Fruit fly (Drosophila melanogaster) whole organism, embryonic: ENCODE data around the gene Rab3GAP1.
A peak's percentile ranks its signal among the peaks of the same experiment; 100 is the strongest.

Experiments used
- CG10209 ChIP-seq: fragments of 200-800 bp; sonication (Bioruptor generic); optimal IDR thresholded peaks from 3 replicates; lab custom pipeline; 2017; ENCODE audit warnings: missing biosample characterization, mild to moderate bottlenecking, missing genetic modification characterization, missing genetic modification reagents
- CG11560 ChIP-seq: fragments of 200-800 bp; sonication (Bioruptor generic); IDR thresholded peaks from 3 replicates; pipeline ENCODE4 v1.3.6; 2022; ENCODE audit warnings: missing biosample characterization, missing genetic modification characterization
- CG11695 ChIP-seq: fragments of 200-800 bp; sonication (Bioruptor generic); IDR thresholded peaks from 3 replicates; pipeline ENCODE4 v1.3.6; 2022; ENCODE audit warnings: missing biosample characterization, missing genetic modification characterization
- CG12155 ChIP-seq: fragments of 200-800 bp; sonication (Bioruptor generic); optimal IDR thresholded peaks from 3 replicates; lab custom pipeline; 2016; ENCODE audit warnings: missing biosample characterization, missing genetic modification characterization
- CG13775 ChIP-seq: fragments of 200-800 bp; sonication (Bioruptor generic); optimal IDR thresholded peaks from 3 replicates; lab custom pipeline; 2017; ENCODE audit warnings: missing biosample characterization, mild to moderate bottlenecking, missing genetic modification characterization
- CG13894 ChIP-seq: fragments of 200-800 bp; sonication (Bioruptor generic); optimal IDR thresholded peaks from 3 replicates; lab custom pipeline; 2018; ENCODE audit warnings: missing biosample characterization, mild to moderate bottlenecking, missing genetic modification characterization, moderate library complexity
- CG15073 ChIP-seq: fragments of 200-800 bp; sonication (Bioruptor generic); optimal IDR thresholded peaks from 2 replicates; lab custom pipeline; 2016; ENCODE audit warnings: missing biosample characterization, missing genetic modification characterization
- CG15269 ChIP-seq: fragments of 200-800 bp; sonication (Bioruptor generic); optimal IDR thresholded peaks from 2 replicates; lab custom pipeline; 2018; ENCODE audit warnings: missing biosample characterization, mild to moderate bottlenecking, missing genetic modification characterization, moderate library complexity
- CG15514 ChIP-seq: fragments of 200-800 bp; sonication (Bioruptor generic); optimal IDR thresholded peaks from 3 replicates; lab custom pipeline; 2017; ENCODE audit warnings: missing biosample characterization, missing genetic modification characterization, mild to moderate bottlenecking, moderate library complexity, missing genetic modification reagents
- CG1603 ChIP-seq: fragments of 200-800 bp; sonication (Bioruptor generic); optimal IDR thresholded peaks from 2 replicates; lab custom pipeline; 2019; ENCODE audit warnings: missing biosample characterization, mild to moderate bottlenecking, missing genetic modification characterization, moderate library complexity
- CG17385 ChIP-seq: fragments of 200-800 bp; sonication (Bioruptor generic); optimal IDR thresholded peaks from 3 replicates; lab custom pipeline; 2018; ENCODE audit warnings: missing biosample characterization, mild to moderate bottlenecking, missing genetic modification characterization
- CG18599 ChIP-seq: fragments of 200-800 bp; sonication (Bioruptor generic); optimal IDR thresholded peaks from 3 replicates; lab custom pipeline; 2017; ENCODE audit warnings: missing biosample characterization, missing genetic modification characterization, mild to moderate bottlenecking, moderate library complexity, missing genetic modification reagents
- CG2678 ChIP-seq: fragments of 200-800 bp; sonication (Bioruptor generic); optimal IDR thresholded peaks from 3 replicates; lab custom pipeline; 2019; ENCODE audit warnings: missing biosample characterization, mild to moderate bottlenecking, missing genetic modification characterization, moderate library complexity
- CG2712 ChIP-seq: fragments of 200-800 bp; optimal IDR thresholded peaks from 3 replicates; lab custom pipeline; 2019; ENCODE audit warnings: missing biosample characterization, mild to moderate bottlenecking, missing genetic modification characterization, moderate library complexity
- CG3847 ChIP-seq: fragments of 200-800 bp; sonication (Bioruptor generic); IDR thresholded peaks from 2 replicates; pipeline ENCODE4 v1.3.6; 2022; ENCODE audit warnings: missing biosample characterization, missing genetic modification characterization
- CG4360 ChIP-seq: fragments of 200-800 bp; sonication (Bioruptor generic); IDR thresholded peaks from 2 replicates; pipeline ENCODE4 v1.3.6; 2022; ENCODE audit warnings: missing biosample characterization, missing genetic modification characterization
- CG4707 ChIP-seq: fragments of 200-800 bp; sonication (Bioruptor generic); optimal IDR thresholded peaks from 2 replicates; lab custom pipeline; 2018; ENCODE audit warnings: missing biosample characterization, mild to moderate bottlenecking, missing genetic modification characterization, moderate library complexity
- CG6175 ChIP-seq: fragments of 200-800 bp; sonication (Bioruptor generic); IDR thresholded peaks from 3 replicates; pipeline ENCODE4 v1.3.6; 2022; ENCODE audit warnings: missing biosample characterization, missing genetic modification characterization
- CG7928 ChIP-seq: fragments of 200-800 bp; sonication (Bioruptor generic); optimal IDR thresholded peaks from 2 replicates; lab custom pipeline; 2017; ENCODE audit warnings: missing biosample characterization, mild to moderate bottlenecking, missing genetic modification characterization
- CG8924 ChIP-seq: fragments of 200-800 bp; optimal IDR thresholded peaks from 3 replicates; lab custom pipeline; 2019; ENCODE audit warnings: missing biosample characterization, mild to moderate bottlenecking, missing genetic modification characterization, moderate library complexity
- CG9876 ChIP-seq: fragments of 200-800 bp; sonication (Bioruptor generic); optimal IDR thresholded peaks from 2 replicates; lab custom pipeline; 2016; ENCODE audit warnings: missing biosample characterization, missing genetic modification characterization
- CG9932 ChIP-seq: fragments of 200-800 bp; sonication (Bioruptor generic); IDR thresholded peaks from 2 replicates; pipeline ENCODE4 v1.3.6; 2022; ENCODE audit warnings: missing biosample characterization, missing genetic modification characterization
- Dek ChIP-seq: fragments of 200-800 bp; sonication (Bioruptor generic); optimal IDR thresholded peaks from 3 replicates; lab custom pipeline; 2019; ENCODE audit warnings: missing biosample characterization, mild to moderate bottlenecking, missing genetic modification characterization, moderate library complexity
- Dip3 ChIP-seq: fragments of 200-800 bp; sonication (Bioruptor generic); optimal IDR thresholded peaks from 3 replicates; lab custom pipeline; 2016; ENCODE audit warnings: missing biosample characterization, missing genetic modification characterization
- Dp ChIP-seq: fragments of 200-800 bp; sonication (Bioruptor generic); optimal IDR thresholded peaks from 2 replicates; lab custom pipeline; 2018; ENCODE audit warnings: missing biosample characterization, mild to moderate bottlenecking, missing genetic modification characterization, moderate library complexity
- ERR ChIP-seq: fragments of 200-800 bp; sonication (Bioruptor generic); optimal IDR thresholded peaks from 2 replicates; lab custom pipeline; 2016; ENCODE audit warnings: missing biosample characterization, missing genetic modification characterization
- Gug ChIP-seq: fragments of 200-800 bp; sonication (Bioruptor generic); IDR thresholded peaks from 4 replicates; pipeline ENCODE4 v1.3.6; 2022; ENCODE audit warnings: missing biosample characterization, missing genetic modification characterization
- HHEX ChIP-seq: fragments of 200-800 bp; sonication (Bioruptor generic); optimal IDR thresholded peaks from 3 replicates; lab custom pipeline; 2017; ENCODE audit warnings: missing biosample characterization, mild to moderate bottlenecking, missing genetic modification characterization, missing genetic modification reagents
- HmgZ ChIP-seq: fragments of 200-800 bp; sonication (Bioruptor generic); optimal IDR thresholded peaks from 2 replicates; lab custom pipeline; 2018; ENCODE audit warnings: missing biosample characterization, mild to moderate bottlenecking, missing genetic modification characterization
- Hmr ChIP-seq: fragments of 200-800 bp; sonication (Bioruptor generic); optimal IDR thresholded peaks from 3 replicates; lab custom pipeline; 2017; ENCODE audit warnings: mild to moderate bottlenecking, missing biosample characterization, missing genetic modification reagents, missing genetic modification characterization
- Hr51 ChIP-seq, 2 experiments: fragments of 200-800 bp; sonication (Bioruptor generic); optimal IDR thresholded peaks; 2 replicates in 1 of 2; 3 replicates in 1 of 2; lab custom pipeline; 2016 to 2018; ENCODE audit warnings: missing biosample characterization in 2 of 2, missing genetic modification characterization in 2 of 2, mild to moderate bottlenecking in 1 of 2, moderate library complexity in 1 of 2
- Hsf ChIP-seq: fragments of 200-800 bp; sonication (Bioruptor generic); optimal IDR thresholded peaks from 3 replicates; lab custom pipeline; 2016; ENCODE audit warnings: missing biosample characterization, missing genetic modification characterization
- Meics ChIP-seq: fragments of 200-800 bp; sonication (Bioruptor generic); optimal IDR thresholded peaks from 2 replicates; lab custom pipeline; 2017; ENCODE audit warnings: missing biosample characterization, mild to moderate bottlenecking, missing genetic modification characterization
- NFAT ChIP-seq: fragments of 200-800 bp; sonication (Bioruptor generic); IDR thresholded peaks from 2 replicates; pipeline ENCODE4 v1.3.6; 2022; ENCODE audit warnings: missing biosample characterization, missing genetic modification characterization
- Nf-YB ChIP-seq: fragments of 200-800 bp; sonication (Bioruptor generic); optimal IDR thresholded peaks from 3 replicates; lab custom pipeline; 2019; ENCODE audit warnings: missing biosample characterization, mild to moderate bottlenecking, missing genetic modification characterization, moderate library complexity
- Sry-δ ChIP-seq: fragments of 200-800 bp; sonication (Bioruptor generic); optimal IDR thresholded peaks from 2 replicates; lab custom pipeline; 2016; ENCODE audit warnings: missing biosample characterization, missing genetic modification characterization
- abd-A ChIP-seq: fragments of 200-800 bp; sonication (Bioruptor generic); optimal IDR thresholded peaks from 3 replicates; lab custom pipeline; 2019; ENCODE audit warnings: missing biosample characterization, mild to moderate bottlenecking, missing genetic modification characterization, moderate library complexity
- dm ChIP-seq: fragments of 200-800 bp; sonication (Bioruptor generic); optimal IDR thresholded peaks from 3 replicates; lab custom pipeline; 2016; ENCODE audit warnings: missing biosample characterization, missing genetic modification characterization
- hth ChIP-seq: fragments of >200 bp; optimal IDR thresholded peaks from 2 replicates; lab custom pipeline; 2017; ENCODE audit warnings: inconsistent platforms
- ranshi ChIP-seq: fragments of 200-800 bp; sonication (Bioruptor generic); IDR thresholded peaks from 2 replicates; pipeline ENCODE4 v1.3.6; 2022; ENCODE audit warnings: missing biosample characterization, missing genetic modification characterization
- run ChIP-seq: fragments of 200-800 bp; sonication (Bioruptor generic); optimal IDR thresholded peaks from 3 replicates; lab custom pipeline; 2018; ENCODE audit warnings: missing biosample characterization, mild to moderate bottlenecking, missing genetic modification characterization
- sd ChIP-seq: fragments of 200-800 bp; sonication (Bioruptor generic); optimal IDR thresholded peaks from 3 replicates; lab custom pipeline; 2018; ENCODE audit warnings: missing biosample characterization, mild to moderate bottlenecking, missing genetic modification characterization, moderate library complexity
- tgo ChIP-seq: fragments of 200-800 bp; sonication (Bioruptor generic); IDR thresholded peaks from 3 replicates; pipeline ENCODE4 v1.3.6; 2022; ENCODE audit warnings: missing biosample characterization, missing genetic modification characterization
- toy ChIP-seq: fragments of 200-800 bp; sonication (Bioruptor generic); IDR thresholded peaks from 2 replicates; pipeline ENCODE4 v1.3.6; 2022; ENCODE audit warnings: missing biosample characterization, missing genetic modification characterization
- ttk ChIP-seq: fragments of 200-800 bp; sonication (Bioruptor generic); IDR thresholded peaks from 2 replicates; pipeline ENCODE4 v2.1.2; 2022; ENCODE audit warnings: missing biosample characterization, missing genetic modification characterization
- twi ChIP-seq: fragments of 200-800 bp; optimal IDR thresholded peaks from 2 replicates; lab custom pipeline; 2019; ENCODE audit warnings: missing biosample characterization, mild to moderate bottlenecking, missing genetic modification characterization, moderate library complexity
- vfl ChIP-seq: fragments of 200-800 bp; sonication (Bioruptor generic); optimal IDR thresholded peaks from 2 replicates; lab custom pipeline; 2016; ENCODE audit warnings: missing biosample characterization, missing genetic modification characterization
- zen2 ChIP-seq: fragments of 200-800 bp; sonication (Bioruptor generic); IDR thresholded peaks from 3 replicates; pipeline ENCODE4 v1.3.6; 2022; ENCODE audit warnings: missing biosample characterization, missing genetic modification characterization; ENCODE audit not compliant: partially characterized antibody
- zfh2 ChIP-seq: fragments of 200-800 bp; sonication (Bioruptor generic); optimal IDR thresholded peaks from 2 replicates; lab custom pipeline; 2016; ENCODE audit warnings: missing biosample characterization, missing genetic modification characterization

Gene Rab3GAP1

DNA sequence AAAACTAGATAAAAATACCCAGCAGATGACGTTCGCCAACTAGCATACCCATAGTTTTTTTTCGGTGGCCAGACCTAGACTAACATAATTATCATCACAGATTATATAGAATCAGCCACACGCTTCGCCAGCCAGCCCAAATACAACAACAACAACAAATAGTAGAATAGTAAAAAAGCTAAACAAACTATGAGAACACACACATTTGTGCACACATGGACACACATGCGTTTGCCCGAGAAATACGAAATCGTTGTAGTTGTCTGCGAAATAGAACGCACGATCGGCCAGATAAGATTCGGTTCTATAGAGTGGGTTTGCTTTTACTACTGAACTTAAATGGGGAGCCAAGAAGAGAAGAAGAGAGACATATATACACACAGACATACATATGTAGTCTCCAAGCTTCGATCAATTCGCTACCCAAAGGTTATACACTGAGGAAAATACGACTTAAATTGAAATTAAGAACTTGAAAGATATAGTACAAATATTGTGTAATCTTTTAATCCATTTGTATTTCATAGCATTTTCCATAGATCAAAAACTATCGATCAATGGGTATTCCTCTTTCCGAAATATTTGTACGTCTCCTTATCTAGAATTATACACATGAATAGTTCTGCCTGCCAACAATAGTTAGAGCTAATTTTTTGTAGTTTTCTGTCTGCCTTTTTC, 17.0 kb upstream of the Rab3GAP1 start (continued):
- TF ChIP-seq run (no peak), ERR (peak; percentile 51), CG11560 (tag; lab: Robert Waterston, UW) (no peak), Dek (tag; lab: Kevin White, UChicago) (peak; percentile 59), abd-A (peak; percentile 59), sd (tag; lab: Kevin White, UChicago) (peak; percentile 92), HmgZ (peak; percentile 40), ttk (GFP tag; lab: Robert Waterston, UW) (no peak), Gug (0 out of 4 replicates have a peak, but pooled peaks have one; percentile 8), CG7928 (GFP tag; lab: Kevin White, UChicago) (no peak), zen2 (GFP tag; lab: Robert Waterston, UW) (no peak), CG18599 (peak; percentile 68), CG2678 (peak; percentile 58), CG10209 (GFP tag; lab: Kevin White, UChicago) (peak; percentile 62), NFAT (GFP tag; lab: Robert Waterston, UW) (peak; percentile 63; the same call in 1 of the 2 replicates), zfh2 (GFP tag; lab: Kevin White, UChicago) (peak; percentile 56), Dip3 (peak; percentile 20), CG17385 (peak; percentile 15), CG13775 (peak; percentile 41), Hsf (GFP tag; lab: Kevin White, UChicago) (peak; percentile 33), twi (tag; lab: Kevin White, UChicago) (no peak), CG6175 (GFP tag; lab: Robert Waterston, UW) (peak; percentile 15; the same call in 1 of the 3 replicates), Dp (no peak), vfl (GFP tag; lab: Kevin White, UChicago) (peak; percentile 8), toy (GFP tag; lab: Robert Waterston, UW) (peak; percentile 64; the same call in 1 of the 2 replicates), Nf-YB (GFP tag; lab: Kevin White, UChicago) (peak; percentile 22), CG9876 (peak; percentile 18), Hmr (peak; percentile 74), dm (no peak), CG15514 (peak; percentile 38), CG12155 (GFP tag; lab: Kevin White, UChicago) (peak; percentile 58), CG15073 (GFP tag; lab: Kevin White, UChicago) (no peak), CG1603 (peak; percentile 32), CG9932 (peak; percentile 78), Meics (GFP tag; lab: Kevin White, UChicago) (peak; percentile 71), CG15269 (peak; percentile 69), CG3847 (GFP tag; lab: Robert Waterston, UW) (peak; percentile 58), ranshi (peak; percentile 14), Hr51 (GFP tag; optimal IDR thresholded peaks at IDR 0.05; lab: Kevin White, UChicago) (peak in 1 of 2 experiments; percentile 71), CG8924 (tag; lab: Kevin White, UChicago) (peak; percentile 48), hth (lab: Kevin White, UChicago) (no peak), Sry-δ (GFP tag; lab: Kevin White, UChicago) (peak; percentile 16), CG13894 (peak; percentile 92), CG2712 (tag; lab: Kevin White, UChicago) (no peak), tgo (GFP tag; lab: Robert Waterston, UW) (0 out of 3 replicates have a peak, but pooled peaks have one; percentile 44), CG4360 (peak; percentile 12; the same call in 1 of the 2 replicates), CG11695 (peak; percentile 72), HHEX (GFP tag; lab: Kevin White, UChicago) (peak; percentile 4), CG4707 (GFP tag; lab: Kevin White, UChicago) (no peak)
